Fruit fly (Drosophila melanogaster) whole organism, embryonic: ENCODE data around the gene CG11562.
A peak's percentile ranks its signal among the peaks of the same experiment; 100 is the strongest.

Experiments
- Adf1 ChIP-seq: fragments of 200-800 bp; sonication (Bioruptor generic); IDR thresholded peaks from 2 replicates; pipeline ENCODE4 v1.3.6; 2022; ENCODE audit warnings: missing biosample characterization, missing genetic modification characterization
- Awh ChIP-seq: fragments of 200-800 bp; sonication (Bioruptor generic); IDR thresholded peaks from 2 replicates; pipeline ENCODE4, ENCODE4 v1.3.6; 2022; ENCODE audit warnings: missing biosample characterization, missing genetic modification characterization
- B-H1 ChIP-seq: fragments of 200-800 bp; sonication (Bioruptor generic); IDR thresholded peaks from 3 replicates; pipeline ENCODE4 v1.3.6; 2022; ENCODE audit warnings: missing biosample characterization, missing genetic modification characterization
- CG10274 ChIP-seq: fragments of 200-800 bp; sonication (Bioruptor generic); optimal IDR thresholded peaks from 3 replicates; lab custom pipeline; 2017; ENCODE audit warnings: missing biosample characterization, mild to moderate bottlenecking, missing genetic modification characterization
- CG11247 ChIP-seq: fragments of 200-800 bp; sonication (Bioruptor generic); IDR thresholded peaks from 2 replicates; pipeline ENCODE4 v1.3.6; 2022; ENCODE audit warnings: missing biosample characterization, missing genetic modification characterization
- CG12071 ChIP-seq: fragments of 200-800 bp; sonication (Bioruptor generic); optimal IDR thresholded peaks from 3 replicates; lab custom pipeline; 2018; ENCODE audit warnings: missing biosample characterization, mild to moderate bottlenecking, missing genetic modification characterization
- CG12104 ChIP-seq: fragments of 200-800 bp; sonication (Bioruptor generic); optimal IDR thresholded peaks from 3 replicates; lab custom pipeline; 2016; ENCODE audit warnings: missing biosample characterization, missing genetic modification characterization
- CG12659 ChIP-seq: fragments of 200-800 bp; sonication (Bioruptor generic); optimal IDR thresholded peaks from 3 replicates; lab custom pipeline; 2017; ENCODE audit warnings: mild to moderate bottlenecking, missing biosample characterization, missing genetic modification reagents, missing genetic modification characterization
- CG13424 ChIP-seq: fragments of 200-800 bp; sonication (Bioruptor generic); optimal IDR thresholded peaks from 2 replicates; lab custom pipeline; 2019; ENCODE audit warnings: missing biosample characterization, mild to moderate bottlenecking, missing genetic modification characterization, moderate library complexity
- CG14860 ChIP-seq: fragments of 200-800 bp; sonication (Bioruptor generic); IDR thresholded peaks from 3 replicates; pipeline ENCODE4 v1.3.6; 2022; ENCODE audit warnings: missing biosample characterization, missing genetic modification characterization; ENCODE audit not compliant: partially characterized antibody
- CG15269 ChIP-seq: fragments of 200-800 bp; sonication (Bioruptor generic); optimal IDR thresholded peaks from 2 replicates; lab custom pipeline; 2018; ENCODE audit warnings: missing biosample characterization, mild to moderate bottlenecking, missing genetic modification characterization, moderate library complexity
- CG15514 ChIP-seq: fragments of 200-800 bp; sonication (Bioruptor generic); optimal IDR thresholded peaks from 3 replicates; lab custom pipeline; 2017; ENCODE audit warnings: missing biosample characterization, missing genetic modification characterization, mild to moderate bottlenecking, moderate library complexity, missing genetic modification reagents
- CG15601 ChIP-seq: fragments of 200-800 bp; sonication (Bioruptor generic); optimal IDR thresholded peaks from 3 replicates; lab custom pipeline; 2019; ENCODE audit warnings: missing biosample characterization, mild to moderate bottlenecking, missing genetic modification characterization, moderate library complexity
- CG16815 ChIP-seq: fragments of 200-800 bp; sonication (Bioruptor generic); optimal IDR thresholded peaks from 3 replicates; lab custom pipeline; 2017; ENCODE audit warnings: missing biosample characterization, mild to moderate bottlenecking, missing genetic modification characterization
- CG18619 ChIP-seq: fragments of 200-800 bp; sonication (Bioruptor generic); optimal IDR thresholded peaks from 3 replicates; lab custom pipeline; 2017; ENCODE audit warnings: missing biosample characterization, mild to moderate bottlenecking, missing genetic modification characterization
- CG6272 ChIP-seq: fragments of 200-800 bp; sonication (Bioruptor generic); IDR thresholded peaks from 2 replicates; pipeline ENCODE4 v1.3.6; 2022; ENCODE audit warnings: missing biosample characterization, missing genetic modification characterization
- CG6683 ChIP-seq: fragments of 200-800 bp; sonication (Bioruptor generic); optimal IDR thresholded peaks from 2 replicates; lab custom pipeline; 2017; ENCODE audit warnings: missing biosample characterization, mild to moderate bottlenecking, missing genetic modification characterization, missing genetic modification reagents
- CG6765 ChIP-seq: fragments of 200-800 bp; sonication (Bioruptor generic); optimal IDR thresholded peaks from 3 replicates; lab custom pipeline; 2017; ENCODE audit warnings: missing biosample characterization, mild to moderate bottlenecking, missing genetic modification characterization
- CG7372 ChIP-seq: fragments of 200-800 bp; sonication (Bioruptor generic); IDR thresholded peaks from 2 replicates; pipeline ENCODE4 v1.3.6; 2022; ENCODE audit warnings: missing biosample characterization, missing genetic modification characterization
- CG7987 ChIP-seq: fragments of 200-800 bp; sonication (Bioruptor generic); optimal IDR thresholded peaks from 2 replicates; lab custom pipeline; 2018; ENCODE audit warnings: missing biosample characterization, mild to moderate bottlenecking, missing genetic modification characterization, moderate library complexity
- Doc3 ChIP-seq: fragments of 200-800 bp; sonication (Bioruptor generic); IDR thresholded peaks from 3 replicates; pipeline ENCODE4 v1.3.6; 2022; ENCODE audit warnings: missing biosample characterization, missing genetic modification characterization; ENCODE audit not compliant: partially characterized antibody
- Elba2 ChIP-seq: fragments of 200-800 bp; sonication (Bioruptor generic); optimal IDR thresholded peaks from 3 replicates; lab custom pipeline; 2016; ENCODE audit warnings: missing biosample characterization, missing genetic modification characterization
- GATAe ChIP-seq: fragments of 200-800 bp; sonication (Bioruptor generic); conservative IDR thresholded peaks from 2 replicates; pipeline ENCODE4 v1.3.6; 2022; ENCODE audit warnings: missing biosample characterization, missing genetic modification characterization
- Oli ChIP-seq: fragments of 200-800 bp; sonication (Bioruptor generic); optimal IDR thresholded peaks from 2 replicates; lab custom pipeline; 2018; ENCODE audit warnings: missing biosample characterization, mild to moderate bottlenecking, missing genetic modification characterization, moderate library complexity
- Ravus ChIP-seq: fragments of 200-800 bp; sonication (Bioruptor generic); IDR thresholded peaks from 2 replicates; pipeline ENCODE4 v1.3.6; 2022; ENCODE audit warnings: missing biosample characterization, missing genetic modification characterization
- Xbp1 ChIP-seq: fragments of 200-800 bp; sonication (Bioruptor generic); optimal IDR thresholded peaks from 3 replicates; lab custom pipeline; 2016; ENCODE audit warnings: missing biosample characterization, mild to moderate bottlenecking, missing genetic modification characterization
- bcd ChIP-seq: fragments of 200-800 bp; sonication (Bioruptor generic); optimal IDR thresholded peaks from 2 replicates; lab custom pipeline; 2017; ENCODE audit warnings: missing biosample characterization, mild to moderate bottlenecking, missing genetic modification characterization
- cato ChIP-seq: fragments of 200-800 bp; sonication (Bioruptor generic); optimal IDR thresholded peaks from 2 replicates; lab custom pipeline; 2016; ENCODE audit warnings: missing biosample characterization, missing genetic modification characterization, borderline replicate concordance
- caup ChIP-seq: fragments of 200-800 bp; sonication (Bioruptor generic); optimal IDR thresholded peaks from 3 replicates; lab custom pipeline; 2017; ENCODE audit warnings: missing biosample characterization, mild to moderate bottlenecking, missing genetic modification characterization, moderate library complexity; ENCODE audit not compliant: severe bottlenecking
- chinmo ChIP-seq: fragments of 200-800 bp; sonication (Bioruptor generic); IDR thresholded peaks from 4 replicates; pipeline ENCODE4 v1.3.6; 2022; ENCODE audit warnings: missing biosample characterization, missing genetic modification characterization; ENCODE audit not compliant: partially characterized antibody
- dpn ChIP-seq, 2 experiments: fragments of 200-800 bp; sonication (Bioruptor generic); optimal IDR thresholded peaks; 3 replicates each; lab custom pipeline; 2016; ENCODE audit warnings: missing biosample characterization in 2 of 2, missing genetic modification characterization in 2 of 2
- esg ChIP-seq: fragments of 200-800 bp; sonication (Bioruptor generic); conservative IDR thresholded peaks from 2 replicates; pipeline ENCODE4 v1.3.6; 2022; ENCODE audit warnings: missing biosample characterization, missing genetic modification characterization
- fu2 ChIP-seq: fragments of 200-800 bp; sonication (Bioruptor generic); optimal IDR thresholded peaks from 2 replicates; lab custom pipeline; 2016; ENCODE audit warnings: missing biosample characterization, missing genetic modification characterization
- gce ChIP-seq: fragments of 200-800 bp; sonication (Bioruptor generic); IDR thresholded peaks from 3 replicates; pipeline ENCODE4 v1.3.6; 2022; ENCODE audit warnings: missing biosample characterization, missing genetic modification characterization
- insv ChIP-seq, 2 experiments: fragments of 200-800 bp; sonication (Bioruptor generic); optimal IDR thresholded peaks; 3 replicates each; lab custom pipeline; 2016 to 2018; ENCODE audit warnings: missing biosample characterization in 2 of 2, missing genetic modification characterization in 2 of 2
- jigr1 ChIP-seq: fragments of 200-800 bp; sonication (Bioruptor generic); IDR thresholded peaks from 3 replicates; pipeline ENCODE4 v1.3.6; 2022; ENCODE audit warnings: missing biosample characterization, missing genetic modification characterization
- klu ChIP-seq: fragments of 200-800 bp; sonication (Bioruptor generic); IDR thresholded peaks from 2 replicates; pipeline ENCODE4 v1.3.6; 2022; ENCODE audit warnings: missing biosample characterization, missing genetic modification characterization
- nau ChIP-seq: fragments of 200-800 bp; sonication (Bioruptor generic); optimal IDR thresholded peaks from 3 replicates; lab custom pipeline; 2017; ENCODE audit warnings: missing biosample characterization, mild to moderate bottlenecking, missing genetic modification characterization, missing genetic modification reagents
- pan ChIP-seq, 4 experiments: fragments of >200 bp in 3 of 4; fragments of 200-800 bp in 1 of 4; sonication (Bioruptor generic) in 1 of 4; optimal IDR thresholded peaks in 3 of 4; IDR thresholded peaks in 1 of 4; 2 replicates each; pipeline versions ENCODE4 v1.3.6 to Lab custom; 2017 to 2022; ENCODE audit warnings: missing biosample characterization in 2 of 4, missing genetic modification characterization in 2 of 4, mixed read lengths in 1 of 4
- phol ChIP-seq: fragments of 200-800 bp; sonication (Bioruptor generic); optimal IDR thresholded peaks from 3 replicates; lab custom pipeline; 2018; ENCODE audit warnings: missing biosample characterization, mild to moderate bottlenecking, missing genetic modification characterization, moderate library complexity
- prd ChIP-seq, 3 experiments: fragments of >200 bp in 2 of 3; fragments of 200-800 bp in 1 of 3; sonication (Bioruptor generic) in 1 of 3; optimal IDR thresholded peaks in 2 of 3; IDR thresholded peaks in 1 of 3; 2 replicates in 2 of 3; 3 replicates in 1 of 3; pipeline versions ENCODE4 v1.3.6 to Lab custom; 2017 to 2022; ENCODE audit warnings: missing biosample characterization in 1 of 3, missing genetic modification characterization in 1 of 3
- sim ChIP-seq: fragments of 200-800 bp; sonication (Bioruptor generic); IDR thresholded peaks from 2 replicates; pipeline ENCODE4 v1.3.6; 2022; ENCODE audit warnings: missing biosample characterization, missing genetic modification characterization
- slou ChIP-seq: fragments of 200-800 bp; sonication (Bioruptor generic); optimal IDR thresholded peaks from 3 replicates; lab custom pipeline; 2016; ENCODE audit warnings: missing biosample characterization, missing genetic modification characterization
- sr ChIP-seq: fragments of 200-800 bp; sonication (Bioruptor generic); IDR thresholded peaks from 3 replicates; pipeline ENCODE4 v1.3.6; 2022; ENCODE audit warnings: missing biosample characterization, missing genetic modification characterization
- tin ChIP-seq: fragments of 200-800 bp; sonication (Bioruptor generic); optimal IDR thresholded peaks from 3 replicates; lab custom pipeline; 2016; ENCODE audit warnings: missing biosample characterization, missing genetic modification characterization
- tll ChIP-seq, 2 experiments: fragments of 200-800 bp in 1 of 2; fragments of >200 bp in 1 of 2; sonication (Bioruptor generic) in 1 of 2; optimal IDR thresholded peaks; 2 replicates each; lab custom pipeline; 2017 to 2019; ENCODE audit warnings: missing biosample characterization in 2 of 2, missing genetic modification characterization in 2 of 2, mild to moderate bottlenecking in 1 of 2, moderate library complexity in 1 of 2
- toy ChIP-seq: fragments of 200-800 bp; sonication (Bioruptor generic); IDR thresholded peaks from 2 replicates; pipeline ENCODE4 v1.3.6; 2022; ENCODE audit warnings: missing biosample characterization, missing genetic modification characterization
- zfh2 ChIP-seq: fragments of 200-800 bp; sonication (Bioruptor generic); optimal IDR thresholded peaks from 2 replicates; lab custom pipeline; 2016; ENCODE audit warnings: missing biosample characterization, missing genetic modification characterization

The CG11562 gene

DNA sequence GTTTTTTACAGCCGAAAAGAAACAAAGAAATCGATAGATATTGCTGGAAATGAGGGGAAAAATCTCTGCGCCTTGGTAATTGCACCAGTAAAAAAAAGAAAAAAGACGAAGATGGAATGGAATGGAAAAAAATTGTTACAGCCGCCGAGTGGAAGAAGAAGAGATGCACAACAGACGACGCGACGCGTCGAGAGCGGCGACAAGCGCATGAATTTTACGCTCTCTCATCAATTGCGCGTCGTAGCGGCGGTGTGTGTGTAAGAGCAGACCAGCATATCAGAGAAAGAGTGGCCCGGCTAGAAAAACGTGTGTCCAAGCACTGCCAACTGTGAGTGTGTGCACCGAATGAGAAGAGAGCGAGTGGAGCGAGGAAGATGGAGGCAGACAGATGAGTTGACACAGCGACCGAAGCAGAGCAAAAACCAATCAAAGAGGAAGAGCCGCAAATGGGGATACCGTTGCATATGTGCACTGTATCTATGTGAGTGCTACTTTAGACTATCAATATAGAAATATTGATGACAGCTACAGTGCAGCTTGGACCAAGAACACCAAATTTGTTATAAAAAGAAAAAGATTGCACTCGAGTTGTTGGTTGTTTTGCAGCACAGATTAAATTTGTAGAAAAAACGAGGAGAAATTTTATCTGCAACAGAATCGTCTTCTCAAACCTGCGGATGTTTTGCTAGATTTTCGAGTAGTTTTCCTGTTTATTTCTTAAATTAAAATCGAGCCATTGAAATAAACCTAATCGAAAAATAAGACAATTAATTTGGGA is 43.0 kb upstream of the CG11562 start (continued):
- TF ChIP-seq cato (GFP tag; lab: Kevin White, UChicago): no peak
- no peak for TF ChIP-seq insv (GFP tag; optimal IDR thresholded peaks at IDR 0.05; lab: Kevin White, UChicago)
- TF ChIP-seq GATAe: no peak
- TF ChIP-seq fu2 (GFP tag; lab: Kevin White, UChicago): no peak
- no peak for TF ChIP-seq CG15269 (tag; lab: Kevin White, UChicago)
- no peak for TF ChIP-seq Awh (GFP tag; lab: Robert Waterston, UW)
- no peak for TF ChIP-seq CG12659 (GFP tag; lab: Kevin White, UChicago)
- no peak for TF ChIP-seq CG14860 (GFP tag; lab: Robert Waterston, UW)
- no peak for TF ChIP-seq dpn (GFP tag; optimal IDR thresholded peaks at IDR 0.05; lab: Kevin White, UChicago)
- no peak for TF ChIP-seq Ravus (GFP tag; lab: Robert Waterston, UW)
- peak; percentile 96; the same call in 3 of the 4 replicates for TF ChIP-seq chinmo
- TF ChIP-seq CG13424 (tag; lab: Kevin White, UChicago): no peak
- no peak for TF ChIP-seq zfh2 (GFP tag; lab: Kevin White, UChicago)
- TF ChIP-seq CG7987 (GFP tag; lab: Kevin White, UChicago): peak; percentile 22
- TF ChIP-seq CG16815 (GFP tag; lab: Kevin White, UChicago): no peak
- TF ChIP-seq Adf1: peak; percentile 79
- no peak for TF ChIP-seq nau
- no peak for TF ChIP-seq toy
- peak; percentile 7 for TF ChIP-seq CG15514
- peak; percentile 47 for TF ChIP-seq Xbp1
- TF ChIP-seq CG15601 (tag; lab: Kevin White, UChicago): peak; percentile 0
- no peak for TF ChIP-seq CG7372 (GFP tag; lab: Robert Waterston, UW)
- no peak for TF ChIP-seq Doc3
- no peak for TF ChIP-seq CG10274 (GFP tag; lab: Kevin White, UChicago)
- TF ChIP-seq CG18619 (GFP tag; lab: Kevin White, UChicago): no peak
- no peak for TF ChIP-seq Oli (tag; lab: Kevin White, UChicago)
- TF ChIP-seq Elba2: no peak
- no peak for TF ChIP-seq tll (GFP tag; optimal IDR thresholded peaks at IDR 0.05; lab: Kevin White, UChicago)
- no peak for TF ChIP-seq CG11247 (GFP tag; lab: Robert Waterston, UW)
- no peak for TF ChIP-seq CG12071 (GFP tag; lab: Kevin White, UChicago)
- TF ChIP-seq esg (GFP tag; lab: Robert Waterston, UW): no peak
- no peak for TF ChIP-seq pan (optimal IDR thresholded peaks at IDR 0.05; lab: Kevin White, UChicago)
- TF ChIP-seq pan (GFP tag; optimal IDR thresholded peaks at IDR 0.05 in 1 of 2, IDR thresholded peaks at IDR 0.05 in 1 of 2): peak in 1 of 2 experiments; percentile 43
- TF ChIP-seq caup (GFP tag; lab: Kevin White, UChicago): no peak
- 0 out of 3 replicates have a peak, but pooled peaks have one; percentile 17 for TF ChIP-seq gce (GFP tag; lab: Robert Waterston, UW)
- TF ChIP-seq B-H1 (GFP tag; lab: Robert Waterston, UW): no peak
- TF ChIP-seq CG12104 (GFP tag; lab: Kevin White, UChicago): no peak
- TF ChIP-seq phol (tag; lab: Kevin White, UChicago): no peak
- no peak for TF ChIP-seq CG6272
- no peak for TF ChIP-seq klu (GFP tag; lab: Robert Waterston, UW)
- TF ChIP-seq CG6683 (GFP tag; lab: Kevin White, UChicago): no peak
- TF ChIP-seq bcd (GFP tag; lab: Kevin White, UChicago): no peak
- no peak for TF ChIP-seq jigr1
- TF ChIP-seq slou: no peak
- TF ChIP-seq tin (GFP tag; lab: Kevin White, UChicago): no peak
- no peak for TF ChIP-seq sim
- no peak for TF ChIP-seq prd (optimal IDR thresholded peaks at IDR 0.05; lab: Kevin White, UChicago)
- TF ChIP-seq prd (GFP tag; IDR thresholded peaks at IDR 0.05; lab: Robert Waterston, UW): no peak
- TF ChIP-seq sr (GFP tag; lab: Robert Waterston, UW): no peak
- TF ChIP-seq CG6765: no peak
